Worm (Caenorhabditis elegans): Measurements from ENCODE around the gene W02A2.9.

DNA sequence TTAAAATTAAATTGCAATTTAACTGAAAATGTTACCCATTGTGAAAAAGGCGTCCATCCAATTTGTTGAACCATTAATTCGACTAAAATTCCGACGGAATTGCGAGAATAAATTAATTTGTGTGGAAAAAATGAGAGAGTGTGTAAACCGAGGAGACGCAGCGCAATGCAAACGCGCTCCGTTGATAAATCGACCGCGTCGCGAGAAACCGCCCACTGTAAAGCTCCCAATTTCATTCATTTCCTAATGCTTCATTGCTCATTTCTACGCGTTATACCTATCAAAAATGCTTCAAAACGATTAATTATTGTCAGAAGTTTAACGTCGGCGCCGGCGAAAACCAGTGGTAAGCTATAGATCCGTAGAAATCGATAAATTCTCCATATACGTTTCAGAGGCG lies 49.7 kb upstream of the W02A2.9 start, which contains the start of the genes Y67H2A.2 and micu-1:
- TF ChIP-seq lin-26 (GFP tag; IDR thresholded peaks at IDR 0.05) (no peak), ceh-58 (GFP tag; IDR thresholded peaks at IDR 0.05) (no peak), efl-1 (GFP tag; optimal IDR thresholded peaks at IDR 0.05) (no peak), hlh-26 (GFP tag; conservative IDR thresholded peaks at IDR 0.05) (no peak), snpc-4 (GFP tag; optimal IDR thresholded peaks at IDR 0.05) (no peak), snpc-4 (tag; optimal IDR thresholded peaks at IDR 0.05) (peak in 2 of 4 experiments; percentile 30 to 59), hrde-1 (tag; optimal IDR thresholded peaks at IDR 0.05; ENCODE audit: borderline replicate concordance) (no peak), lag-1 (GFP tag; IDR thresholded peaks at IDR 0.05) (no peak), pha-4 (tag; optimal IDR thresholded peaks at IDR 0.05) (no peak), mcd-1 (GFP tag; IDR thresholded peaks at IDR 0.05) (peak; percentile 99), ceh-91 (GFP tag; IDR thresholded peaks at IDR 0.05) (no peak), egl-44 (GFP tag; IDR thresholded peaks at IDR 0.05) (no peak), ekl-4 (GFP tag; IDR thresholded peaks at IDR 0.05) (no peak)
